Fruit fly (Drosophila melanogaster): ENCODE measurements around the gene CG9521.

Gene CG9521

dm6 chrX:14848755-14849354 is 4.2 kb downstream of the CG9521 start, which contains the start of gene CG9522 (continued):
- TF ChIP-seq lola (GFP tag; optimal IDR thresholded peaks at IDR 0.05) (peak in 1 of 3 experiments; percentile 71), Mes4 (GFP tag; optimal IDR thresholded peaks at IDR 0.05) (peak; percentile 3), CG4854 (GFP tag; optimal IDR thresholded peaks at IDR 0.05) (peak; percentile 11), corto (GFP tag; optimal IDR thresholded peaks at IDR 0.05) (peak; percentile 34), CG13296 (GFP tag; optimal IDR thresholded peaks at IDR 0.05) (peak; percentile 63), CG8281 (tag; optimal IDR thresholded peaks at IDR 0.05) (peak; percentile 20), wek (GFP tag; optimal IDR thresholded peaks at IDR 0.05) (no peak), CG2678 (tag; optimal IDR thresholded peaks at IDR 0.05) (peak; percentile 81), maf-S (GFP tag; optimal IDR thresholded peaks at IDR 0.05) (peak; percentile 37), dysf (GFP tag; IDR thresholded peaks at IDR 0.05) (peak; percentile 81), CG6689 (GFP tag; IDR thresholded peaks at IDR 0.05) (peak; percentile 66), CG14860 (GFP tag; IDR thresholded peaks at IDR 0.05; ENCODE audit: partially characterized antibody) (0 out of 3 replicates have a peak, but pooled peaks have one; percentile 18), Ssrp (tag; optimal IDR thresholded peaks at IDR 0.05) (peak; percentile 69), ERR (GFP tag; optimal IDR thresholded peaks at IDR 0.05) (peak; percentile 20), CG8388 (GFP tag; optimal IDR thresholded peaks at IDR 0.05) (peak; percentile 74), psq (GFP tag; optimal IDR thresholded peaks at IDR 0.05) (no peak), CG8944 (GFP tag; optimal IDR thresholded peaks at IDR 0.05) (peak; percentile 18), dpn (GFP tag; optimal IDR thresholded peaks at IDR 0.05) (peak; percentile 33 to 60), mam (GFP tag; optimal IDR thresholded peaks at IDR 0.05) (peak; percentile 27), CG9817 (tag; optimal IDR thresholded peaks at IDR 0.05) (peak; percentile 49), Dad (GFP tag; optimal IDR thresholded peaks at IDR 0.05) (peak; percentile 37), z (GFP tag; IDR thresholded peaks at IDR 0.05) (no peak), Doc3 (GFP tag; IDR thresholded peaks at IDR 0.05; ENCODE audit: partially characterized antibody) (no peak), twi (tag; optimal IDR thresholded peaks at IDR 0.05) (peak; percentile 40), CG32767 (GFP tag; IDR thresholded peaks at IDR 0.05) (0 out of 2 replicates have a peak, but pooled peaks have one; percentile 44), CG2889 (GFP tag; IDR thresholded peaks at IDR 0.05) (peak; percentile 68; the same call in 2 of the 3 replicates), gem (tag; optimal IDR thresholded peaks at IDR 0.05) (peak; percentile 84), CG31441 (GFP tag; IDR thresholded peaks at IDR 0.05) (peak; percentile 70), oc (tag; optimal IDR thresholded peaks at IDR 0.05) (peak; percentile 77), CG1792 (GFP tag; optimal IDR thresholded peaks at IDR 0.05) (no peak), D (optimal IDR thresholded peaks at IDR 0.05) (no peak), D (GFP tag; optimal IDR thresholded peaks at IDR 0.05) (peak; percentile 77), chif (GFP tag; optimal IDR thresholded peaks at IDR 0.05) (peak; percentile 27 to 58), mirr (GFP tag; optimal IDR thresholded peaks at IDR 0.05) (no peak), Hsf (GFP tag; optimal IDR thresholded peaks at IDR 0.05) (peak; percentile 72), Bgb (GFP tag; IDR thresholded peaks at IDR 0.05; ENCODE audit: partially characterized antibody) (no peak), lilli (GFP tag; optimal IDR thresholded peaks at IDR 0.05) (peak; percentile 64), B-H1 (GFP tag; IDR thresholded peaks at IDR 0.05) (peak; percentile 51), CkIIα-i1 (GFP tag; IDR thresholded peaks at IDR 0.05) (no peak), mld (GFP tag; IDR thresholded peaks at IDR 0.05; ENCODE audit: partially characterized antibody) (no peak), Dref (GFP tag; IDR thresholded peaks at IDR 0.05) (no peak), Gsc (GFP tag; IDR thresholded peaks at IDR 0.05) (peak; percentile 22; the same call in 1 of the 2 replicates), Camta (GFP tag; optimal IDR thresholded peaks at IDR 0.05) (peak; percentile 37), CG15601 (tag; optimal IDR thresholded peaks at IDR 0.05) (peak; percentile 74), CG34422 (GFP tag; IDR thresholded peaks at IDR 0.05) (peak; percentile 62; the same call in 1 of the 3 replicates), Oaz (GFP tag; IDR thresholded peaks at IDR 0.05) (0 out of 2 replicates have a peak, but pooled peaks have one; percentile 40), Hr51 (GFP tag; optimal IDR thresholded peaks at IDR 0.05) (peak; percentile 13 to 58), ems (GFP tag; optimal IDR thresholded peaks at IDR 0.05) (peak; percentile 27), zen (tag; optimal IDR thresholded peaks at IDR 0.05) (peak; percentile 49)

All from whole organism, embryonic.